Fruit fly (Drosophila melanogaster) whole organism, wandering third instar larva: ENCODE results near the gene nsl1.

ENCODE experiments used
- Abd-B ChIP-seq: fragments of >200 bp; optimal IDR thresholded peaks from 2 replicates; lab custom pipeline; 2017; ENCODE audit warnings: missing biosample characterization, missing genetic modification characterization
- CG32264 ChIP-seq: fragments of 200-800 bp; sonication (Bioruptor generic); optimal IDR thresholded peaks from 2 replicates; lab custom pipeline; 2016; ENCODE audit warnings: missing biosample characterization, missing genetic modification characterization
- CG9705 ChIP-seq: fragments of 200-800 bp; sonication (Bioruptor generic); optimal IDR thresholded peaks from 2 replicates; lab custom pipeline; 2018; ENCODE audit warnings: missing biosample characterization, mild to moderate bottlenecking, missing genetic modification characterization
- CrebA ChIP-seq: fragments of 200-800 bp; sonication (Bioruptor generic); optimal IDR thresholded peaks from 2 replicates; lab custom pipeline; 2016; ENCODE audit warnings: missing biosample characterization, mild to moderate bottlenecking, missing genetic modification characterization, borderline replicate concordance
- Dfd ChIP-seq: fragments of >200 bp; optimal IDR thresholded peaks from 2 replicates; lab custom pipeline; 2017; ENCODE audit warnings: missing biosample characterization, missing genetic modification characterization
- Dif ChIP-seq: fragments of 200-275, 200-300 bp; sonication (Bioruptor generic); optimal IDR thresholded peaks from 2 replicates; lab custom pipeline; 2018; ENCODE audit warnings: missing biosample characterization, missing genetic modification characterization; ENCODE audit not compliant: partially characterized antibody
- GATAd ChIP-seq: sonication (Bioruptor generic); optimal IDR thresholded peaks from 2 replicates; lab custom pipeline; 2016; ENCODE audit warnings: missing biosample characterization, missing genetic modification characterization
- HLH106 ChIP-seq: fragments of 200-800 bp; optimal IDR thresholded peaks from 3 replicates; lab custom pipeline; 2019; ENCODE audit warnings: missing biosample characterization, mild to moderate bottlenecking, missing genetic modification characterization, moderate library complexity
- Hnf4 ChIP-seq: fragments of 200-800 bp; sonication (Bioruptor generic); optimal IDR thresholded peaks from 2 replicates; lab custom pipeline; 2016; ENCODE audit warnings: missing biosample characterization, mild to moderate bottlenecking, missing genetic modification characterization
- Hr78 ChIP-seq: fragments of >200 bp; optimal IDR thresholded peaks from 2 replicates; lab custom pipeline; 2017; ENCODE audit warnings: missing biosample characterization, missing genetic modification characterization
- Hr83 ChIP-seq: fragments of 200-300 bp; sonication (Bioruptor generic); optimal IDR thresholded peaks from 2 replicates; lab custom pipeline; 2016; ENCODE audit warnings: missing biosample characterization, mild to moderate bottlenecking, missing genetic modification characterization, moderate library complexity; ENCODE audit not compliant: poor library complexity, severe bottlenecking
- Jra ChIP-seq: sonication (Bioruptor generic); optimal IDR thresholded peaks from 2 replicates; lab custom pipeline; 2016; ENCODE audit warnings: missing biosample characterization, missing genetic modification characterization
- Mio ChIP-seq: sonication (Bioruptor generic); optimal IDR thresholded peaks from 2 replicates; lab custom pipeline; 2016; ENCODE audit warnings: missing biosample characterization, missing genetic modification characterization
- Myc ChIP-seq: fragments of >200 bp; optimal IDR thresholded peaks from 2 replicates; lab custom pipeline; 2017
- N ChIP-seq: fragments of >200 bp; optimal IDR thresholded peaks from 2 replicates; lab custom pipeline; 2018; ENCODE audit warnings: missing biosample characterization, missing external identifiers, missing genetic modification characterization
- OdsH ChIP-seq: fragments of 200-800 bp; sonication (Bioruptor generic); optimal IDR thresholded peaks from 2 replicates; lab custom pipeline; 2016; ENCODE audit warnings: missing biosample characterization, mild to moderate bottlenecking, missing genetic modification characterization
- Rel ChIP-seq, 2 experiments: fragments of 200-800 bp; sonication (Bioruptor generic) in 1 of 2; optimal IDR thresholded peaks; 2 replicates in 1 of 2; 3 replicates in 1 of 2; lab custom pipeline; 2016 to 2019; ENCODE audit warnings: mild to moderate bottlenecking in 2 of 2, missing biosample characterization in 2 of 2, missing genetic modification characterization in 2 of 2, moderate library complexity in 1 of 2
- Sp1 ChIP-seq: fragments of 200-800 bp; sonication (Bioruptor generic); optimal IDR thresholded peaks from 3 replicates; lab custom pipeline; 2019; ENCODE audit warnings: missing biosample characterization, mild to moderate bottlenecking, missing genetic modification characterization, moderate library complexity
- Vsx2 ChIP-seq: fragments of 200-300, 225-300 bp; sonication (Bioruptor generic); optimal IDR thresholded peaks from 2 replicates; lab custom pipeline; 2018; ENCODE audit warnings: missing biosample characterization, missing genetic modification characterization; ENCODE audit not compliant: partially characterized antibody
- br ChIP-seq: fragments of 200-800 bp; sonication (Bioruptor generic); optimal IDR thresholded peaks from 2 replicates; lab custom pipeline; 2016; ENCODE audit warnings: missing biosample characterization, missing genetic modification characterization
- brk ChIP-seq: fragments of 200-800 bp; sonication (Bioruptor generic); optimal IDR thresholded peaks from 2 replicates; lab custom pipeline; 2016; ENCODE audit warnings: missing biosample characterization, mild to moderate bottlenecking, missing genetic modification characterization
- dl ChIP-seq, 2 experiments: fragments of 175-275, 200-275 bp in 1 of 2; fragments of 200-275 bp in 1 of 2; sonication (Bioruptor generic); optimal IDR thresholded peaks; lab custom pipeline; 2018; ENCODE audit warnings: mild to moderate bottlenecking in 2 of 2, missing biosample characterization in 2 of 2, missing genetic modification characterization in 2 of 2, moderate library complexity in 2 of 2; ENCODE audit not compliant: partially characterized antibody in 2 of 2, insufficient read depth in 1 of 2
- dmrt93B ChIP-seq: fragments of 200-800 bp; sonication (Bioruptor generic); optimal IDR thresholded peaks from 2 replicates; lab custom pipeline; 2018; ENCODE audit warnings: missing biosample characterization, mild to moderate bottlenecking, missing genetic modification characterization
- dsf ChIP-seq: sonication (Bioruptor generic); optimal IDR thresholded peaks from 2 replicates; lab custom pipeline; 2016; ENCODE audit warnings: missing biosample characterization, missing genetic modification characterization, borderline replicate concordance
- ey ChIP-seq: fragments of 200-800 bp; sonication (Bioruptor generic); optimal IDR thresholded peaks from 2 replicates; lab custom pipeline; 2016; ENCODE audit warnings: missing biosample characterization, missing genetic modification characterization
- foxo ChIP-seq, 2 experiments: fragments of 200-800 bp; sonication (Bioruptor generic); optimal IDR thresholded peaks; 2 replicates in 1 of 2; 3 replicates in 1 of 2; lab custom pipeline; 2016 to 2017; ENCODE audit warnings: missing biosample characterization in 2 of 2, missing genetic modification characterization in 2 of 2
- fru ChIP-seq: fragments of 200-800 bp; sonication (Bioruptor generic); optimal IDR thresholded peaks from 3 replicates; lab custom pipeline; 2016; ENCODE audit warnings: missing biosample characterization, mild to moderate bottlenecking, missing genetic modification characterization
- h ChIP-seq: fragments of 200-800 bp; sonication (Bioruptor generic); optimal IDR thresholded peaks from 3 replicates; lab custom pipeline; 2016; ENCODE audit warnings: missing biosample characterization, mild to moderate bottlenecking, missing genetic modification characterization
- jim ChIP-seq: fragments of 175-275, 200-325 bp; sonication (Bioruptor generic); optimal IDR thresholded peaks from 2 replicates; lab custom pipeline; 2016; ENCODE audit warnings: missing biosample characterization, mild to moderate bottlenecking, missing genetic modification characterization
- lola ChIP-seq: fragments of >200 bp; optimal IDR thresholded peaks from 2 replicates; lab custom pipeline; 2017; ENCODE audit warnings: missing biosample characterization, missing genetic modification characterization
- pan ChIP-seq: fragments of >200 bp; optimal IDR thresholded peaks from 2 replicates; lab custom pipeline; 2017
- psq ChIP-seq: fragments of 200-800 bp; sonication (Bioruptor generic); optimal IDR thresholded peaks from 3 replicates; lab custom pipeline; 2017; ENCODE audit warnings: missing biosample characterization, mild to moderate bottlenecking, missing genetic modification characterization, moderate library complexity
- rgr ChIP-seq: fragments of 200-800 bp; sonication (Bioruptor generic); optimal IDR thresholded peaks from 3 replicates; lab custom pipeline; 2016; ENCODE audit warnings: missing biosample characterization, mild to moderate bottlenecking, missing genetic modification characterization
- sage ChIP-seq: fragments of 200-800 bp; sonication (Bioruptor generic); optimal IDR thresholded peaks from 2 replicates; lab custom pipeline; 2016; ENCODE audit warnings: missing biosample characterization, mild to moderate bottlenecking, missing genetic modification characterization
- sv ChIP-seq: fragments of 200-800 bp; sonication (Bioruptor generic); optimal IDR thresholded peaks from 3 replicates; lab custom pipeline; 2016; ENCODE audit warnings: missing biosample characterization, missing genetic modification characterization
- tai ChIP-seq: sonication (Bioruptor generic); optimal IDR thresholded peaks from 2 replicates; lab custom pipeline; 2016; ENCODE audit warnings: missing biosample characterization, missing genetic modification characterization
- usp ChIP-seq: fragments of >200 bp; optimal IDR thresholded peaks from 2 replicates; lab custom pipeline; 2017; ENCODE audit warnings: missing biosample characterization, missing genetic modification characterization
- woc ChIP-seq: sonication (Bioruptor generic); optimal IDR thresholded peaks from 2 replicates; lab custom pipeline; 2016; ENCODE audit warnings: missing biosample characterization, mild to moderate bottlenecking, missing genetic modification characterization

Gene nsl1

dm6 chr3R:15827559-15827958 is 34.0 kb downstream of the nsl1 start:
- TF ChIP-seq Rel (GFP tag; optimal IDR thresholded peaks at IDR 0.05; lab: Kevin White, UChicago) (no peak), Rel (tag; optimal IDR thresholded peaks at IDR 0.05; lab: Kevin White, UChicago) (peak; percentile 46), Myc (lab: Kevin White, UChicago) (no peak), pan (lab: Kevin White, UChicago) (no peak), tai (no peak), rgr (GFP tag; lab: Kevin White, UChicago) (peak; percentile 45), psq (GFP tag; lab: Kevin White, UChicago) (peak; percentile 43), CG9705 (GFP tag; lab: Kevin White, UChicago) (peak; percentile 56), fru (GFP tag; lab: Kevin White, UChicago) (peak; percentile 58), Dfd (no peak), Dif (no peak), foxo (GFP tag; optimal IDR thresholded peaks at IDR 0.05; lab: Kevin White, UChicago) (peak in 1 of 2 experiments; percentile 50), HLH106 (peak; percentile 84), dsf (no peak), Mio (GFP tag; lab: Kevin White, UChicago) (no peak), usp (no peak), sv (GFP tag; lab: Kevin White, UChicago) (no peak), dl (GFP tag; optimal IDR thresholded peaks at IDR 0.05; lab: Kevin White, UChicago; ENCODE audit: insufficient read depth in 1 of 2, partially characterized antibody in 2 of 2) (no peak), Hr78 (GFP tag; lab: Kevin White, UChicago) (no peak), CG32264 (GFP tag; lab: Kevin White, UChicago) (peak; percentile 34), br (GFP tag; lab: Kevin White, UChicago) (peak; percentile 70), brk (GFP tag; lab: Kevin White, UChicago) (no peak), sage (GFP tag; lab: Kevin White, UChicago) (no peak), Hnf4 (GFP tag; lab: Kevin White, UChicago) (no peak), GATAd (GFP tag; lab: Kevin White, UChicago) (no peak), ey (peak; percentile 57), dmrt93B (GFP tag; lab: Kevin White, UChicago) (peak; percentile 57), N (GFP tag; lab: Kevin White, UChicago) (no peak), Hr83 (GFP tag; lab: Kevin White, UChicago) (no peak), h (GFP tag; lab: Kevin White, UChicago) (peak; percentile 48), CrebA (GFP tag; lab: Kevin White, UChicago) (no peak), Jra (GFP tag; lab: Kevin White, UChicago) (no peak), Abd-B (GFP tag; lab: Kevin White, UChicago) (no peak), Sp1 (peak; percentile 77), OdsH (GFP tag; lab: Kevin White, UChicago) (peak; percentile 57), jim (GFP tag; lab: Kevin White, UChicago) (no peak), lola (no peak), woc (GFP tag; lab: Kevin White, UChicago) (no peak), Vsx2 (GFP tag; lab: Kevin White, UChicago) (no peak)

- TF ChIP-seq sage (GFP tag; lab: Kevin White, UChicago) = no peak
- no peak for TF ChIP-seq Hnf4 (GFP tag; lab: Kevin White, UChicago)
- TF ChIP-seq Mio (GFP tag; lab: Kevin White, UChicago) = no peak
- no peak for TF ChIP-seq Vsx2 (GFP tag; lab: Kevin White, UChicago)
Observed at dm6 chr3R:15832525-15832924, 38.9 kb downstream of the nsl1 start, which contains the start of gene rec. Gene rec, minus strand, starts transcription at chr3R:15832632.

dm6 chr3R:15833332-15833731 is 39.8 kb downstream of the nsl1 start, which contains the start of gene CG43318:
Gene CG43318, minus strand, starts transcription at chr3R:15833432.
- TF ChIP-seq ey (no peak), sage (GFP tag; lab: Kevin White, UChicago) (no peak), Sp1 (no peak), Hr78 (GFP tag; lab: Kevin White, UChicago) (no peak), Hnf4 (GFP tag; lab: Kevin White, UChicago) (no peak), pan (lab: Kevin White, UChicago) (no peak), br (GFP tag; lab: Kevin White, UChicago) (no peak), dsf (no peak), CG32264 (GFP tag; lab: Kevin White, UChicago) (no peak), HLH106 (no peak), dmrt93B (GFP tag; lab: Kevin White, UChicago) (no peak), Vsx2 (GFP tag; lab: Kevin White, UChicago) (no peak), lola (no peak), Mio (GFP tag; lab: Kevin White, UChicago) (no peak), usp (no peak), brk (GFP tag; lab: Kevin White, UChicago) (no peak), tai (no peak), woc (GFP tag; lab: Kevin White, UChicago) (no peak), h (GFP tag; lab: Kevin White, UChicago) (no peak), Dif (no peak)
